Fruit fly (Drosophila melanogaster): ENCODE results near the gene CG13299.

The CG13299 gene

dm6 chr3L:6263896-6264841, 32.0 kb upstream of the CG13299 start (continued):
- peak; percentile 12 for TF ChIP-seq net (GFP tag; optimal IDR thresholded peaks at IDR 0.05)
- no peak for TF ChIP-seq fkh (GFP tag; optimal IDR thresholded peaks at IDR 0.05)
- no peak for TF ChIP-seq spab (GFP tag; optimal IDR thresholded peaks at IDR 0.05)
- no peak for TF ChIP-seq CG15336 (GFP tag; IDR thresholded peaks at IDR 0.05)
- TF ChIP-seq Eip75B (GFP tag; optimal IDR thresholded peaks at IDR 0.05), result peak; percentile 73
- TF ChIP-seq Sox14 (GFP tag; optimal IDR thresholded peaks at IDR 0.05), result peak; percentile 25
- peak; percentile 38 for TF ChIP-seq Eip78C (GFP tag)
- TF ChIP-seq Eip93F (GFP tag; optimal IDR thresholded peaks at IDR 0.05), result no peak
- TF ChIP-seq CG11762 (GFP tag; optimal IDR thresholded peaks at IDR 0.05; ENCODE audit: insufficient read depth), result no peak
- peak; percentile 66 for TF ChIP-seq Met (GFP tag; optimal IDR thresholded peaks at IDR 0.05)
- no peak for TF ChIP-seq CG6808 (GFP tag; optimal IDR thresholded peaks at IDR 0.05)
- TF ChIP-seq CG34406 (GFP tag; optimal IDR thresholded peaks at IDR 0.05), result no peak
- peak; percentile 26; the same call in 1 of the 3 replicates for TF ChIP-seq CG6163 (GFP tag; IDR thresholded peaks at IDR 0.05)
- TF ChIP-seq Ets21C (GFP tag; optimal IDR thresholded peaks at IDR 0.05), result peak; percentile 38

DNA sequence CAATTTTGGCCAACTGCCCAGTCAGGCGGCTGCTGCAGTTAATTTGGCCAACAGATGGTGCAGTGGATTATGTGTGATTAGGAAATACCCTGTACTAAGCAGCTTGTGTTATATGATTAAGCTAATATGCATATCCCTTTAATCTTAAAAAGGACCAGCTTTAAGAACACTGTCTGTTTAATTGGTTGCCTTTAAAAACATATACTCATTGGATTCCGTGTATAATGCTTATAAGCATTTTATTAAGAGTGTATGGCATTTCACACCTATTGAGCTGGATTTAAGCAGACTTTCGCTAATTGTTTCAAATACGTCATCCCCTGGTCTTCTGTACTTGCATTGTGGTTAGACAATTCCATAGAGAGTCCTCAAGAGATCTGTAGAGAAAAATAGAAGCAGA, 31.3 kb upstream of the CG13299 start:
- no peak for TF ChIP-seq Hr39 (GFP tag; optimal IDR thresholded peaks at IDR 0.05)
- peak; percentile 72 for TF ChIP-seq CG15336 (GFP tag; IDR thresholded peaks at IDR 0.05)
- TF ChIP-seq CG3032 (tag; optimal IDR thresholded peaks at IDR 0.05), result no peak
- TF ChIP-seq CG6854 (GFP tag; optimal IDR thresholded peaks at IDR 0.05), result no peak
- TF ChIP-seq CG8119 (GFP tag; IDR thresholded peaks at IDR 0.05), result peak; percentile 71
- no peak for TF ChIP-seq CG1621 (tag; optimal IDR thresholded peaks at IDR 0.05)
- no peak for TF ChIP-seq CG6163 (GFP tag; IDR thresholded peaks at IDR 0.05)
- no peak for TF ChIP-seq CG31627 (GFP tag; optimal IDR thresholded peaks at IDR 0.05)
- TF ChIP-seq CG4318 (GFP tag; optimal IDR thresholded peaks at IDR 0.05), result peak; percentile 56
- TF ChIP-seq Eip78C (GFP tag), result peak; percentile 58
- TF ChIP-seq spab (GFP tag; optimal IDR thresholded peaks at IDR 0.05), result no peak
- peak; percentile 4 for TF ChIP-seq OdsH (GFP tag; optimal IDR thresholded peaks at IDR 0.05)
- no peak for TF ChIP-seq CG7368 (GFP tag; optimal IDR thresholded peaks at IDR 0.05)
- peak in 1 of 2 experiments; percentile 47 for TF ChIP-seq salr (GFP tag; optimal IDR thresholded peaks at IDR 0.05)
- no peak for TF ChIP-seq CG6792 (GFP tag; optimal IDR thresholded peaks at IDR 0.05)
- peak; percentile 4 for TF ChIP-seq achi (GFP tag; optimal IDR thresholded peaks at IDR 0.05)
- peak; percentile 12 for TF ChIP-seq dac (GFP tag; optimal IDR thresholded peaks at IDR 0.05)
- no peak for TF ChIP-seq Gug (GFP tag; IDR thresholded peaks at IDR 0.05)
- peak; percentile 39 for TF ChIP-seq CG6276 (GFP tag; optimal IDR thresholded peaks at IDR 0.05)
- TF ChIP-seq CG32006 (GFP tag; optimal IDR thresholded peaks at IDR 0.05), result peak; percentile 81
- TF ChIP-seq CG11762 (GFP tag; optimal IDR thresholded peaks at IDR 0.05; ENCODE audit: insufficient read depth), result no peak
- no peak for TF ChIP-seq topi (GFP tag; optimal IDR thresholded peaks at IDR 0.05)
- TF ChIP-seq Ets21C (GFP tag; optimal IDR thresholded peaks at IDR 0.05), result no peak
- no peak for TF ChIP-seq Lpt (GFP tag; optimal IDR thresholded peaks at IDR 0.05)
- TF ChIP-seq CG16779 (tag; optimal IDR thresholded peaks at IDR 0.05), result no peak
- peak; percentile 82 for TF ChIP-seq Hr4 (GFP tag; optimal IDR thresholded peaks at IDR 0.05)
- peak; percentile 17 for TF ChIP-seq net (GFP tag; optimal IDR thresholded peaks at IDR 0.05)
- no peak for TF ChIP-seq CG11902 (GFP tag; optimal IDR thresholded peaks at IDR 0.05)
- no peak for TF ChIP-seq Blimp-1 (GFP tag; optimal IDR thresholded peaks at IDR 0.05)
- TF ChIP-seq eg (GFP tag; IDR thresholded peaks at IDR 0.05), result peak; percentile 37; the same call in 1 of the 3 replicates

Measured in whole organism, prepupa.